Worm (Caenorhabditis elegans) whole organism, L1 larva: ENCODE results near the gene lro-1.
A peak's percentile ranks its signal among the peaks of the same experiment; 100 is the strongest.

Source experiments
- C04F5.9 ChIP-seq: sonication (generic microtip); optimal IDR thresholded peaks from 2 replicates; lab custom pipeline; 2016; ENCODE audit warnings: missing genetic modification characterization, missing compliant biosample characterization
- C34B4.2 ChIP-seq: sonication (generic microtip); optimal IDR thresholded peaks from 2 replicates; lab custom pipeline; 2017; ENCODE audit warnings: mild to moderate bottlenecking, missing genetic modification characterization, missing compliant biosample characterization
- F16B12.6 ChIP-seq: fragments of 150-350 bp; optimal IDR thresholded peaks from 2 replicates; lab custom pipeline; 2014; ENCODE audit warnings: missing biosample characterization, missing genetic modification characterization
- aha-1 ChIP-seq: fragments of 150-350 bp; optimal IDR thresholded peaks from 2 replicates; lab custom pipeline; 2014; ENCODE audit warnings: missing biosample characterization, missing genetic modification characterization
- blmp-1 ChIP-seq: fragments of 150-350 bp; optimal IDR thresholded peaks from 2 replicates; lab custom pipeline; 2014; ENCODE audit warnings: missing biosample characterization, missing genetic modification characterization
- ceh-82 ChIP-seq, 3 experiments: fragments of 150-350 bp in 1 of 3; sonication (generic microtip) in 2 of 3; optimal IDR thresholded peaks; 2 replicates each; lab custom pipeline; 2014 to 2017; ENCODE audit warnings: missing biosample characterization in 3 of 3, missing genetic modification characterization in 3 of 3
- ces-1 ChIP-seq: fragments of 150-350 bp; optimal IDR thresholded peaks from 2 replicates; lab custom pipeline; 2014; ENCODE audit warnings: missing biosample characterization, missing genetic modification reagents, missing genetic modification characterization
- dpl-1 ChIP-seq, 3 experiments: fragments of 150-350 bp in 2 of 3; sonication (generic microtip) in 1 of 3; optimal IDR thresholded peaks; 2 replicates each; lab custom pipeline; 2014 to 2017; ENCODE audit warnings: missing biosample characterization in 3 of 3, missing genetic modification characterization in 3 of 3, missing genetic modification reagents in 3 of 3
- dsc-1 ChIP-seq: sonication (generic microtip); optimal IDR thresholded peaks from 2 replicates; lab custom pipeline; 2016; ENCODE audit warnings: mild to moderate bottlenecking, missing genetic modification characterization, missing compliant biosample characterization
- efl-1 ChIP-seq, 4 experiments: fragments of 150-350 bp; optimal IDR thresholded peaks in 3 of 4; peaks in 1 of 4; 1 replicate in 1 of 4; 2 replicates in 3 of 4; lab custom pipeline; 2014; ENCODE audit warnings: missing biosample characterization in 2 of 4, missing genetic modification characterization in 2 of 4, missing genetic modification reagents in 2 of 4
- egl-13 ChIP-seq: sonication (generic microtip); optimal IDR thresholded peaks from 2 replicates; lab custom pipeline; 2016; ENCODE audit warnings: missing genotype, missing genetic modification reagents, missing genetic modification characterization, missing compliant biosample characterization
- egl-27 ChIP-seq, 2 experiments: fragments of 150-350 bp in 1 of 2; sonication (generic microtip); optimal IDR thresholded peaks; 3 replicates each; lab custom pipeline; 2017 to 2018; ENCODE audit warnings: missing biosample characterization in 2 of 2, missing genetic modification characterization in 2 of 2, missing genetic modification reagents in 2 of 2
- elt-2 ChIP-seq: sonication (generic microtip); optimal IDR thresholded peaks from 2 replicates; lab custom pipeline; 2016; ENCODE audit warnings: missing genetic modification characterization, mild to moderate bottlenecking, inconsistent platforms, missing compliant biosample characterization, missing genetic modification reagents
- ets-5 ChIP-seq: fragments of 200-800 bp; sonication (Bioruptor generic); IDR thresholded peaks from 2 replicates; pipeline ENCODE4 v1.3.6; 2022; ENCODE audit warnings: missing genetic modification characterization, missing compliant biosample characterization
- fkh-10 ChIP-seq: sonication (generic microtip); optimal IDR thresholded peaks from 2 replicates; lab custom pipeline; 2017; ENCODE audit warnings: missing biosample characterization, missing genetic modification reagents, missing genetic modification characterization
- fkh-4 ChIP-seq: sonication (generic microtip); optimal IDR thresholded peaks from 2 replicates; lab custom pipeline; 2016; ENCODE audit warnings: missing compliant biosample characterization, missing genetic modification characterization, borderline replicate concordance
- fkh-8 ChIP-seq: sonication (generic microtip); optimal IDR thresholded peaks from 2 replicates; lab custom pipeline; 2016; ENCODE audit warnings: mild to moderate bottlenecking, missing genetic modification characterization, missing compliant biosample characterization
- fos-1 ChIP-seq: fragments of 150-350 bp; optimal IDR thresholded peaks from 2 replicates; lab custom pipeline; 2014; ENCODE audit warnings: missing biosample characterization, missing genetic modification characterization
- grh-1 ChIP-seq: fragments of 200-800 bp; sonication (Bioruptor generic); IDR thresholded peaks from 2 replicates; pipeline ENCODE4 v1.3.6; 2022; ENCODE audit warnings: missing genetic modification reagents, missing genetic modification characterization, missing compliant biosample characterization
- hlh-17 ChIP-seq: fragments of 200-800 bp; sonication (Bioruptor generic); optimal IDR thresholded peaks from 2 replicates; lab custom pipeline; 2018; ENCODE audit warnings: missing genetic modification characterization, mild to moderate bottlenecking, missing compliant biosample characterization, moderate library complexity, borderline replicate concordance
- hpl-2 ChIP-seq: fragments of 150-350 bp; optimal IDR thresholded peaks from 2 replicates; lab custom pipeline; 2014; ENCODE audit warnings: missing biosample characterization, missing genetic modification reagents, missing genetic modification characterization
- irx-1 ChIP-seq: sonication (generic microtip); optimal IDR thresholded peaks from 2 replicates; lab custom pipeline; 2016; ENCODE audit warnings: missing genetic modification characterization, missing compliant biosample characterization
- isw-1 ChIP-seq: fragments of 200-800 bp; sonication (Bioruptor generic); IDR thresholded peaks from 2 replicates; pipeline ENCODE4 v1.3.6; 2022; ENCODE audit warnings: missing genetic modification characterization, missing compliant biosample characterization
- lin-35 ChIP-seq, 2 experiments: fragments of 150-350 bp; optimal IDR thresholded peaks; 2 replicates each; lab custom pipeline; 2014; ENCODE audit warnings: missing biosample characterization in 2 of 2, missing genetic modification characterization in 2 of 2, missing genetic modification reagents in 2 of 2
- lin-39 ChIP-seq: fragments of 150-350 bp; optimal IDR thresholded peaks from 2 replicates; lab custom pipeline; 2014; ENCODE audit warnings: missing biosample characterization, missing genetic modification reagents, missing genetic modification characterization
- lir-3 ChIP-seq: sonication (generic microtip); optimal IDR thresholded peaks from 2 replicates; lab custom pipeline; 2016; ENCODE audit warnings: mild to moderate bottlenecking, missing genetic modification characterization, moderate library complexity, missing compliant biosample characterization; ENCODE audit not compliant: poor library complexity
- lsy-2 ChIP-seq, 2 experiments: fragments of 150-350 bp; optimal IDR thresholded peaks; 2 replicates each; lab custom pipeline; 2014; ENCODE audit warnings: missing biosample characterization in 2 of 2, missing genetic modification characterization in 2 of 2
- mef-2 ChIP-seq: fragments of 150-350 bp; optimal IDR thresholded peaks from 2 replicates; lab custom pipeline; 2014; ENCODE audit warnings: missing biosample characterization, missing genetic modification characterization
- nhr-19 ChIP-seq: fragments of 200-800 bp; sonication (Bioruptor generic); conservative IDR thresholded peaks from 2 replicates; pipeline ENCODE4 v1.3.6; 2022; ENCODE audit warnings: missing genetic modification characterization, missing compliant biosample characterization
- nhr-20 ChIP-seq: sonication (generic microtip); optimal IDR thresholded peaks from 2 replicates; lab custom pipeline; 2016; ENCODE audit warnings: mild to moderate bottlenecking, missing genetic modification characterization, missing compliant biosample characterization
- nhr-71 ChIP-seq: sonication (generic microtip); optimal IDR thresholded peaks from 2 replicates; lab custom pipeline; 2016; ENCODE audit warnings: mild to moderate bottlenecking, missing genetic modification characterization, moderate library complexity, missing compliant biosample characterization
- nhr-76 ChIP-seq: sonication (generic microtip); optimal IDR thresholded peaks from 2 replicates; lab custom pipeline; 2017; ENCODE audit warnings: missing biosample characterization, missing genetic modification characterization
- nhr-84 ChIP-seq: sonication (generic microtip); optimal IDR thresholded peaks from 2 replicates; lab custom pipeline; 2017; ENCODE audit warnings: missing biosample characterization, missing genetic modification characterization
- nhr-90 ChIP-seq: sonication (generic microtip); optimal IDR thresholded peaks from 2 replicates; lab custom pipeline; 2016; ENCODE audit warnings: mild to moderate bottlenecking, missing genetic modification characterization, missing compliant biosample characterization; ENCODE audit not compliant: poor library complexity
- pag-3 ChIP-seq: sonication (generic microtip); optimal IDR thresholded peaks from 2 replicates; lab custom pipeline; 2017; ENCODE audit warnings: missing genetic modification characterization, mild to moderate bottlenecking, missing compliant biosample characterization, antibody characterized with exemption, borderline replicate concordance; ENCODE audit not compliant: insufficient read depth
- pqm-1 ChIP-seq: sonication (generic microtip); optimal IDR thresholded peaks from 3 replicates; lab custom pipeline; 2017; ENCODE audit warnings: missing biosample characterization, missing genetic modification characterization
- rnt-1 ChIP-seq: sonication (generic microtip); optimal IDR thresholded peaks from 2 replicates; lab custom pipeline; 2016; ENCODE audit warnings: mild to moderate bottlenecking, missing genetic modification characterization, moderate library complexity, missing compliant biosample characterization
- sup-37 ChIP-seq: fragments of 200-800 bp; sonication (Bioruptor generic); optimal IDR thresholded peaks from 2 replicates; lab custom pipeline; 2018; ENCODE audit warnings: mild to moderate bottlenecking, missing genetic modification characterization, missing compliant biosample characterization
- swsn-7 ChIP-seq: sonication (generic microtip); optimal IDR thresholded peaks from 2 replicates; lab custom pipeline; 2016; ENCODE audit warnings: missing genetic modification characterization, missing compliant biosample characterization
- tbx-2 ChIP-seq: sonication (generic microtip); optimal IDR thresholded peaks from 2 replicates; lab custom pipeline; 2016; ENCODE audit warnings: missing genetic modification characterization, missing compliant biosample characterization
- tlp-1 ChIP-seq: fragments of 150-350 bp; optimal IDR thresholded peaks from 2 replicates; lab custom pipeline; 2014; ENCODE audit warnings: missing biosample characterization, missing genetic modification characterization
- unc-130 ChIP-seq: fragments of 150-350 bp; optimal IDR thresholded peaks from 2 replicates; lab custom pipeline; 2017; ENCODE audit warnings: missing biosample characterization, missing genetic modification characterization, inconsistent platforms
- unc-30 ChIP-seq: sonication (generic microtip); optimal IDR thresholded peaks from 2 replicates; lab custom pipeline; 2017; ENCODE audit warnings: missing biosample characterization, missing genetic modification characterization
- unc-62 ChIP-seq: fragments of 150-350 bp; optimal IDR thresholded peaks from 2 replicates; lab custom pipeline; 2014; ENCODE audit warnings: missing biosample characterization, missing genetic modification reagents, missing genetic modification characterization
- unc-86 ChIP-seq: sonication (generic microtip); optimal IDR thresholded peaks from 2 replicates; lab custom pipeline; 2016; ENCODE audit warnings: missing genetic modification characterization, missing compliant biosample characterization
- unc-98 ChIP-seq: fragments of 200-800 bp; sonication (Bioruptor generic); IDR thresholded peaks from 2 replicates; pipeline ENCODE4 v1.3.6; 2022; ENCODE audit warnings: missing genetic modification characterization, missing compliant biosample characterization
- xbp-1 ChIP-seq: sonication (generic microtip); optimal IDR thresholded peaks from 2 replicates; lab custom pipeline; 2016; ENCODE audit warnings: missing genetic modification characterization, missing compliant biosample characterization
- ztf-11 ChIP-seq, 2 experiments: sonication (generic microtip); optimal IDR thresholded peaks; 2 replicates each; lab custom pipeline; 2016 to 2017; ENCODE audit warnings: missing genetic modification characterization in 2 of 2, missing biosample characterization in 1 of 2, missing compliant biosample characterization in 1 of 2

Gene lro-1

ce11 chrX:6248778-6249658, 22.9 kb upstream of the lro-1 start (continued):
- TF ChIP-seq dpl-1 (GFP tag; optimal IDR thresholded peaks at IDR 0.05; lab: Kevin White, UChicago) = no peak
- TF ChIP-seq pqm-1 (tag; lab: Kevin White, UChicago) = no peak
- TF ChIP-seq unc-86 (tag; lab: Kevin White, UChicago) = peak; percentile 61
- TF ChIP-seq rnt-1 (tag; lab: Kevin White, UChicago) = peak; percentile 55
- no peak for TF ChIP-seq egl-27 (tag; optimal IDR thresholded peaks at IDR 0.05; lab: Kevin White, UChicago)
- peak; percentile 3 for TF ChIP-seq nhr-20 (tag; lab: Kevin White, UChicago)
- no peak for TF ChIP-seq unc-30
- TF ChIP-seq lsy-2 (tag; optimal IDR thresholded peaks at IDR 0.05; lab: Kevin White, UChicago) = no peak
- no peak for TF ChIP-seq tlp-1
- TF ChIP-seq ces-1 (GFP tag; lab: Kevin White, UChicago) = no peak
- TF ChIP-seq nhr-84 (tag; lab: Kevin White, UChicago) = no peak
- TF ChIP-seq elt-2 (tag; lab: Kevin White, UChicago) = peak; percentile 37
- TF ChIP-seq fkh-4 = no peak
- TF ChIP-seq C34B4.2 (tag; lab: Kevin White, UChicago) = no peak
- peak; percentile 28 for TF ChIP-seq pag-3 (tag; lab: Kevin White, UChicago)
- no peak for TF ChIP-seq unc-62 (GFP tag; lab: Kevin White, UChicago)
- no peak for TF ChIP-seq fos-1 (tag; lab: Kevin White, UChicago)
- no peak for TF ChIP-seq nhr-90 (tag; lab: Kevin White, UChicago)
- TF ChIP-seq ceh-82 (tag; optimal IDR thresholded peaks at IDR 0.05; lab: Kevin White, UChicago) = no peak
- TF ChIP-seq lin-39 = no peak
- no peak for TF ChIP-seq nhr-19 (GFP tag; lab: Robert Waterston, UW)
- no peak for TF ChIP-seq grh-1 (GFP tag; lab: Robert Waterston, UW)
- TF ChIP-seq blmp-1 (tag; lab: Kevin White, UChicago) = peak; percentile 9
- TF ChIP-seq aha-1 = no peak
- TF ChIP-seq isw-1 (GFP tag; lab: Robert Waterston, UW) = peak; percentile 14; the same call in 1 of the 2 replicates
- TF ChIP-seq tbx-2 (tag; lab: Kevin White, UChicago) = no peak
- TF ChIP-seq nhr-71 = peak; percentile 38
- TF ChIP-seq fkh-8 (tag; lab: Kevin White, UChicago) = peak; percentile 36
- no peak for TF ChIP-seq F16B12.6 (tag; lab: Kevin White, UChicago)
- TF ChIP-seq unc-130 = no peak
- TF ChIP-seq fkh-10 (GFP tag; lab: Kevin White, UChicago) = peak; percentile 66
- TF ChIP-seq egl-13 = no peak

- TF ChIP-seq dsc-1 (peak; percentile 54), egl-27 (tag; optimal IDR thresholded peaks at IDR 0.05; lab: Kevin White, UChicago) (peak; percentile 4 to 47), dpl-1 (GFP tag; optimal IDR thresholded peaks at IDR 0.05; lab: Kevin White, UChicago) (peak in 1 of 3 experiments; percentile 60), unc-98 (GFP tag; lab: Robert Waterston, UW) (no peak), unc-86 (tag; lab: Kevin White, UChicago) (no peak), lir-3 (tag; lab: Kevin White, UChicago) (no peak), xbp-1 (peak; percentile 54), unc-130 (peak; percentile 58), nhr-20 (tag; lab: Kevin White, UChicago) (peak; percentile 84), nhr-90 (tag; lab: Kevin White, UChicago) (peak; percentile 76), tbx-2 (tag; lab: Kevin White, UChicago) (peak; percentile 68), hlh-17 (GFP tag; lab: Kevin White, UChicago) (no peak), sup-37 (GFP tag; lab: Kevin White, UChicago) (no peak), ztf-11 (tag; optimal IDR thresholded peaks at IDR 0.05; lab: Kevin White, UChicago) (no peak), efl-1 (optimal IDR thresholded peaks at IDR 0.05; lab: Kevin White, UChicago) (peak; percentile 9 to 18), efl-1 (GFP tag; optimal IDR thresholded peaks at IDR 0.05 in 1 of 2; lab: Kevin White, UChicago) (peak; percentile 5 to 93), C04F5.9 (tag; lab: Kevin White, UChicago) (no peak), lin-35 (GFP tag; optimal IDR thresholded peaks at IDR 0.05; lab: Kevin White, UChicago) (peak in 1 of 2 experiments; percentile 64), nhr-76 (tag; lab: Kevin White, UChicago) (no peak), ets-5 (GFP tag; lab: Robert Waterston, UW) (no peak), fos-1 (tag; lab: Kevin White, UChicago) (no peak), nhr-19 (GFP tag; lab: Robert Waterston, UW) (peak; percentile 51), swsn-7 (tag; lab: Kevin White, UChicago) (peak; percentile 56), irx-1 (no peak), hpl-2 (no peak), mef-2 (tag; lab: Kevin White, UChicago) (no peak)
Observed at ce11 chrX:6250272-6250752, 21.6 kb upstream of the lro-1 start.
